Worm (Caenorhabditis elegans) whole organism, L4 larva: ENCODE measurements around the gene sre-1.

Experiments used
- ceh-82 ChIP-seq: sonication (generic microtip); optimal IDR thresholded peaks from 2 replicates; lab custom pipeline; 2017; ENCODE audit warnings: missing biosample characterization, missing genetic modification characterization
- lin-38 ChIP-seq: fragments of 200-800 bp; sonication (Bioruptor generic); IDR thresholded peaks from 2 replicates; pipeline ENCODE4 v1.3.6; 2022; ENCODE audit warnings: missing genetic modification reagents, missing genetic modification characterization, missing compliant biosample characterization
- mes-2 ChIP-seq: sonication (generic microtip); optimal IDR thresholded peaks from 2 replicates; lab custom pipeline; 2016; ENCODE audit warnings: missing genotype, mild to moderate bottlenecking, missing genetic modification characterization, missing compliant biosample characterization; ENCODE audit not compliant: poor library complexity, severe bottlenecking
- nhr-102 ChIP-seq: sonication (generic microtip); optimal IDR thresholded peaks from 2 replicates; lab custom pipeline; 2016; ENCODE audit warnings: mild to moderate bottlenecking, missing genetic modification characterization, moderate library complexity, missing compliant biosample characterization
- nhr-237 ChIP-seq: sonication (generic microtip); optimal IDR thresholded peaks from 2 replicates; lab custom pipeline; 2017; ENCODE audit warnings: missing biosample characterization, missing genetic modification characterization
- unc-39 ChIP-seq: sonication (generic microtip); optimal IDR thresholded peaks from 2 replicates; lab custom pipeline; 2017; ENCODE audit warnings: missing biosample characterization, missing genetic modification characterization
- unc-62 ChIP-seq, 3 experiments: fragments of 150-350 bp in 1 of 3; sonication (generic microtip); optimal IDR thresholded peaks in 2 of 3; peaks in 1 of 3; 1 replicate in 1 of 3; 2 replicates in 2 of 3; lab custom pipeline; 2014 to 2017; ENCODE audit warnings: missing biosample characterization in 3 of 3, missing genetic modification characterization in 3 of 3, missing genetic modification reagents in 3 of 3, missing genotype in 1 of 3

- TF ChIP-seq nhr-237 (tag; lab: Kevin White, UChicago) (no peak), nhr-102 (tag; lab: Kevin White, UChicago) (no peak), unc-62 (GFP tag; optimal IDR thresholded peaks at IDR 0.05 in 1 of 2; lab: Kevin White, UChicago) (no peak), unc-62 (tag; optimal IDR thresholded peaks at IDR 0.05; lab: Kevin White, UChicago) (no peak), lin-38 (GFP tag; lab: Robert Waterston, UW) (no peak), unc-39 (tag; lab: Kevin White, UChicago) (no peak), ceh-82 (tag; lab: Kevin White, UChicago) (no peak), mes-2 (tag; lab: Kevin White, UChicago) (no peak)
These were observed 31.0 kb upstream of the sre-1 start for ce11 chrII:7678512-7678911.
